Worm (Caenorhabditis elegans): ENCODE measurements around the gene R74.7.

ce11 chrIII:4166745-4167144, 37.5 kb upstream of the R74.7 start, which contains the start of gene rnf-5:
- no peak for TF ChIP-seq elt-2 (tag; optimal IDR thresholded peaks at IDR 0.05)
- no peak for TF ChIP-seq pqm-1 (tag; optimal IDR thresholded peaks at IDR 0.05)
- no peak for TF ChIP-seq ztf-11 (tag; optimal IDR thresholded peaks at IDR 0.05)
- no peak for TF ChIP-seq R02D3.7 (tag; optimal IDR thresholded peaks at IDR 0.05)
- no peak for TF ChIP-seq jun-1 (tag; optimal IDR thresholded peaks at IDR 0.05)
- no peak for TF ChIP-seq nhr-76 (tag; optimal IDR thresholded peaks at IDR 0.05)
- TF ChIP-seq fos-1 (tag; optimal IDR thresholded peaks at IDR 0.05): no peak
- no peak for TF ChIP-seq ceh-82 (tag; optimal IDR thresholded peaks at IDR 0.05)
